Worm (Caenorhabditis elegans) whole organism, L1 larva: ENCODE results near the gene rpl-21.
A peak's percentile ranks its signal among the peaks of the same experiment; 100 is the strongest.

Experiments used
- C34B4.2 ChIP-seq: sonication (generic microtip); optimal IDR thresholded peaks from 2 replicates; lab custom pipeline; 2017; ENCODE audit warnings: mild to moderate bottlenecking, missing genetic modification characterization, missing compliant biosample characterization
- F16B12.6 ChIP-seq: fragments of 150-350 bp; optimal IDR thresholded peaks from 2 replicates; lab custom pipeline; 2014; ENCODE audit warnings: missing biosample characterization, missing genetic modification characterization
- Y116A8C.19 ChIP-seq: sonication (generic microtip); optimal IDR thresholded peaks from 2 replicates; lab custom pipeline; 2016; ENCODE audit warnings: missing compliant biosample characterization, missing genetic modification characterization, borderline replicate concordance
- aha-1 ChIP-seq: fragments of 150-350 bp; optimal IDR thresholded peaks from 2 replicates; lab custom pipeline; 2014; ENCODE audit warnings: missing biosample characterization, missing genetic modification characterization
- aly-2 ChIP-seq: fragments of 150-350 bp; optimal IDR thresholded peaks from 2 replicates; lab custom pipeline; 2014; ENCODE audit warnings: missing biosample characterization, missing genetic modification characterization
- ceh-90 ChIP-seq: sonication (generic microtip); optimal IDR thresholded peaks from 2 replicates; lab custom pipeline; 2016; ENCODE audit warnings: missing genetic modification characterization, missing compliant biosample characterization
- dpl-1 ChIP-seq, 3 experiments: fragments of 150-350 bp in 2 of 3; sonication (generic microtip) in 1 of 3; optimal IDR thresholded peaks; 2 replicates each; lab custom pipeline; 2014 to 2017; ENCODE audit warnings: missing biosample characterization in 3 of 3, missing genetic modification characterization in 3 of 3, missing genetic modification reagents in 3 of 3
- dsc-1 ChIP-seq: sonication (generic microtip); optimal IDR thresholded peaks from 2 replicates; lab custom pipeline; 2016; ENCODE audit warnings: mild to moderate bottlenecking, missing genetic modification characterization, missing compliant biosample characterization
- efl-1 ChIP-seq, 4 experiments: fragments of 150-350 bp; optimal IDR thresholded peaks in 3 of 4; peaks in 1 of 4; 1 replicate in 1 of 4; 2 replicates in 3 of 4; lab custom pipeline; 2014; ENCODE audit warnings: missing biosample characterization in 2 of 4, missing genetic modification characterization in 2 of 4, missing genetic modification reagents in 2 of 4
- efl-3 ChIP-seq: fragments of 200-800 bp; sonication (Bioruptor generic); optimal IDR thresholded peaks from 2 replicates; lab custom pipeline; 2018; ENCODE audit warnings: mild to moderate bottlenecking, missing genetic modification characterization, missing compliant biosample characterization
- elt-3 ChIP-seq, 6 experiments: fragments of 150-350 bp in 1 of 6; sonication (generic microtip); optimal IDR thresholded peaks; 2 replicates each; lab custom pipeline; 2017 to 2018; ENCODE audit warnings: missing biosample characterization in 6 of 6, missing genetic modification characterization in 6 of 6, inconsistent platforms in 1 of 6
- ets-5 ChIP-seq: fragments of 200-800 bp; sonication (Bioruptor generic); IDR thresholded peaks from 2 replicates; pipeline ENCODE4 v1.3.6; 2022; ENCODE audit warnings: missing genetic modification characterization, missing compliant biosample characterization
- fkh-8 ChIP-seq: sonication (generic microtip); optimal IDR thresholded peaks from 2 replicates; lab custom pipeline; 2016; ENCODE audit warnings: mild to moderate bottlenecking, missing genetic modification characterization, missing compliant biosample characterization
- hlh-17 ChIP-seq: fragments of 200-800 bp; sonication (Bioruptor generic); optimal IDR thresholded peaks from 2 replicates; lab custom pipeline; 2018; ENCODE audit warnings: missing genetic modification characterization, mild to moderate bottlenecking, missing compliant biosample characterization, moderate library complexity, borderline replicate concordance
- hlh-4 ChIP-seq: sonication (generic microtip); optimal IDR thresholded peaks from 2 replicates; lab custom pipeline; 2016; ENCODE audit warnings: mild to moderate bottlenecking, missing genetic modification characterization, missing compliant biosample characterization
- irx-1 ChIP-seq: sonication (generic microtip); optimal IDR thresholded peaks from 2 replicates; lab custom pipeline; 2016; ENCODE audit warnings: missing genetic modification characterization, missing compliant biosample characterization
- isw-1 ChIP-seq: fragments of 200-800 bp; sonication (Bioruptor generic); IDR thresholded peaks from 2 replicates; pipeline ENCODE4 v1.3.6; 2022; ENCODE audit warnings: missing genetic modification characterization, missing compliant biosample characterization
- lin-13 ChIP-seq: fragments of 150-350 bp; optimal IDR thresholded peaks from 2 replicates; lab custom pipeline; 2014; ENCODE audit warnings: missing biosample characterization, missing genetic modification reagents, missing genetic modification characterization
- lin-14 ChIP-seq: fragments of 200-800 bp; sonication (Bioruptor generic); optimal IDR thresholded peaks from 2 replicates; lab custom pipeline; 2018; ENCODE audit warnings: mild to moderate bottlenecking, missing genetic modification characterization, moderate library complexity, missing compliant biosample characterization
- lin-15B ChIP-seq: fragments of 150-350 bp; sonication (generic microtip); optimal IDR thresholded peaks from 3 replicates; lab custom pipeline; 2014; ENCODE audit warnings: missing biosample characterization, missing genetic modification characterization
- lin-35 ChIP-seq, 2 experiments: fragments of 150-350 bp; optimal IDR thresholded peaks; 2 replicates each; lab custom pipeline; 2014; ENCODE audit warnings: missing biosample characterization in 2 of 2, missing genetic modification characterization in 2 of 2, missing genetic modification reagents in 2 of 2
- lin-39 ChIP-seq: fragments of 150-350 bp; optimal IDR thresholded peaks from 2 replicates; lab custom pipeline; 2014; ENCODE audit warnings: missing biosample characterization, missing genetic modification reagents, missing genetic modification characterization
- lir-3 ChIP-seq: sonication (generic microtip); optimal IDR thresholded peaks from 2 replicates; lab custom pipeline; 2016; ENCODE audit warnings: mild to moderate bottlenecking, missing genetic modification characterization, moderate library complexity, missing compliant biosample characterization; ENCODE audit not compliant: poor library complexity
- lsy-2 ChIP-seq, 2 experiments: fragments of 150-350 bp; optimal IDR thresholded peaks; 2 replicates each; lab custom pipeline; 2014; ENCODE audit warnings: missing biosample characterization in 2 of 2, missing genetic modification characterization in 2 of 2
- mab-9 ChIP-seq: fragments of 200-800 bp; sonication (Bioruptor generic); IDR thresholded peaks from 2 replicates; pipeline ENCODE4 v1.3.6; 2022; ENCODE audit warnings: missing genetic modification reagents, missing genetic modification characterization, missing compliant biosample characterization
- mef-2 ChIP-seq: fragments of 150-350 bp; optimal IDR thresholded peaks from 2 replicates; lab custom pipeline; 2014; ENCODE audit warnings: missing biosample characterization, missing genetic modification characterization
- nhr-12 ChIP-seq: sonication (generic microtip); optimal IDR thresholded peaks from 2 replicates; lab custom pipeline; 2017; ENCODE audit warnings: missing biosample characterization, missing genetic modification characterization
- nhr-20 ChIP-seq: sonication (generic microtip); optimal IDR thresholded peaks from 2 replicates; lab custom pipeline; 2016; ENCODE audit warnings: mild to moderate bottlenecking, missing genetic modification characterization, missing compliant biosample characterization
- nhr-28 ChIP-seq: fragments of 150-350 bp; optimal IDR thresholded peaks from 2 replicates; lab custom pipeline; 2014; ENCODE audit warnings: missing biosample characterization, missing genetic modification characterization
- nhr-71 ChIP-seq: sonication (generic microtip); optimal IDR thresholded peaks from 2 replicates; lab custom pipeline; 2016; ENCODE audit warnings: mild to moderate bottlenecking, missing genetic modification characterization, moderate library complexity, missing compliant biosample characterization
- nhr-76 ChIP-seq: sonication (generic microtip); optimal IDR thresholded peaks from 2 replicates; lab custom pipeline; 2017; ENCODE audit warnings: missing biosample characterization, missing genetic modification characterization
- nhr-77 ChIP-seq: fragments of 150-350 bp; optimal IDR thresholded peaks from 2 replicates; lab custom pipeline; 2014; ENCODE audit warnings: missing biosample characterization, missing genetic modification characterization
- nhr-84 ChIP-seq: sonication (generic microtip); optimal IDR thresholded peaks from 2 replicates; lab custom pipeline; 2017; ENCODE audit warnings: missing biosample characterization, missing genetic modification characterization
- nhr-90 ChIP-seq: sonication (generic microtip); optimal IDR thresholded peaks from 2 replicates; lab custom pipeline; 2016; ENCODE audit warnings: mild to moderate bottlenecking, missing genetic modification characterization, missing compliant biosample characterization; ENCODE audit not compliant: poor library complexity
- pag-3 ChIP-seq: sonication (generic microtip); optimal IDR thresholded peaks from 2 replicates; lab custom pipeline; 2017; ENCODE audit warnings: missing genetic modification characterization, mild to moderate bottlenecking, missing compliant biosample characterization, antibody characterized with exemption, borderline replicate concordance; ENCODE audit not compliant: insufficient read depth
- pax-3 ChIP-seq: fragments of 200-800 bp; sonication (Bioruptor generic); optimal IDR thresholded peaks from 2 replicates; lab custom pipeline; 2018; ENCODE audit warnings: mild to moderate bottlenecking, missing genetic modification characterization, moderate library complexity, missing compliant biosample characterization
- pqm-1 ChIP-seq: sonication (generic microtip); optimal IDR thresholded peaks from 3 replicates; lab custom pipeline; 2017; ENCODE audit warnings: missing biosample characterization, missing genetic modification characterization
- rnt-1 ChIP-seq: sonication (generic microtip); optimal IDR thresholded peaks from 2 replicates; lab custom pipeline; 2016; ENCODE audit warnings: mild to moderate bottlenecking, missing genetic modification characterization, moderate library complexity, missing compliant biosample characterization
- skn-1 ChIP-seq: fragments of 150-350 bp; optimal IDR thresholded peaks from 2 replicates; lab custom pipeline; 2014; ENCODE audit warnings: missing biosample characterization, missing genetic modification characterization
- snu-23 ChIP-seq: sonication (generic microtip); optimal IDR thresholded peaks from 2 replicates; lab custom pipeline; 2016; ENCODE audit warnings: missing genetic modification characterization, missing compliant biosample characterization
- sptf-1 ChIP-seq: fragments of 150-350 bp; optimal IDR thresholded peaks from 2 replicates; lab custom pipeline; 2014; ENCODE audit warnings: missing biosample characterization, missing genetic modification characterization
- sup-37 ChIP-seq: fragments of 200-800 bp; sonication (Bioruptor generic); optimal IDR thresholded peaks from 2 replicates; lab custom pipeline; 2018; ENCODE audit warnings: mild to moderate bottlenecking, missing genetic modification characterization, missing compliant biosample characterization
- swsn-7 ChIP-seq: sonication (generic microtip); optimal IDR thresholded peaks from 2 replicates; lab custom pipeline; 2016; ENCODE audit warnings: missing genetic modification characterization, missing compliant biosample characterization
- tbx-2 ChIP-seq: sonication (generic microtip); optimal IDR thresholded peaks from 2 replicates; lab custom pipeline; 2016; ENCODE audit warnings: missing genetic modification characterization, missing compliant biosample characterization
- tlp-1 ChIP-seq: fragments of 150-350 bp; optimal IDR thresholded peaks from 2 replicates; lab custom pipeline; 2014; ENCODE audit warnings: missing biosample characterization, missing genetic modification characterization
- unc-30 ChIP-seq: sonication (generic microtip); optimal IDR thresholded peaks from 2 replicates; lab custom pipeline; 2017; ENCODE audit warnings: missing biosample characterization, missing genetic modification characterization
- unc-86 ChIP-seq: sonication (generic microtip); optimal IDR thresholded peaks from 2 replicates; lab custom pipeline; 2016; ENCODE audit warnings: missing genetic modification characterization, missing compliant biosample characterization
- vab-15 ChIP-seq: sonication (generic microtip); optimal IDR thresholded peaks from 2 replicates; lab custom pipeline; 2017; ENCODE audit warnings: missing genotype, mild to moderate bottlenecking, missing genetic modification characterization, missing compliant biosample characterization
- xbp-1 ChIP-seq: sonication (generic microtip); optimal IDR thresholded peaks from 2 replicates; lab custom pipeline; 2016; ENCODE audit warnings: missing genetic modification characterization, missing compliant biosample characterization
- zip-4 ChIP-seq: fragments of 200-800 bp; sonication (Bioruptor generic); optimal IDR thresholded peaks from 2 replicates; lab custom pipeline; 2018; ENCODE audit warnings: mild to moderate bottlenecking, missing genetic modification characterization, moderate library complexity, missing compliant biosample characterization
- ztf-4 ChIP-seq: fragments of 150-350 bp; optimal IDR thresholded peaks from 2 replicates; lab custom pipeline; 2014; ENCODE audit warnings: missing biosample characterization, missing genetic modification characterization

Gene rpl-21

ce11 chrIII:8130177-8130902 is at the start of gene rpl-21, which contains the start of gene C14B9.10:
rpl-21 (minus strand) TSS chrIII:8130227.
C14B9.10 (plus strand) TSS chrIII:8130852.
- TF ChIP-seq aha-1 (tag; lab: Kevin White, UChicago) = no peak
- TF ChIP-seq mab-9 (GFP tag; lab: Robert Waterston, UW) = no peak
- no peak for TF ChIP-seq C34B4.2 (tag; lab: Kevin White, UChicago)
- no peak for TF ChIP-seq pqm-1
- TF ChIP-seq efl-3 (GFP tag; lab: Kevin White, UChicago) = no peak
- TF ChIP-seq dsc-1 = peak; percentile 73
- TF ChIP-seq aly-2 (tag; lab: Kevin White, UChicago) = peak; percentile 83
- TF ChIP-seq ets-5 (GFP tag; lab: Robert Waterston, UW) = no peak
- peak; percentile 85 for TF ChIP-seq nhr-20 (tag; lab: Kevin White, UChicago)
- peak; percentile 87 to 91 for TF ChIP-seq efl-1 (optimal IDR thresholded peaks at IDR 0.05; lab: Kevin White, UChicago)
- peak; percentile 77 to 97 for TF ChIP-seq efl-1 (GFP tag; optimal IDR thresholded peaks at IDR 0.05 in 1 of 2; lab: Kevin White, UChicago)
- TF ChIP-seq fkh-8 (tag; lab: Kevin White, UChicago) = peak; percentile 68
- no peak for TF ChIP-seq hlh-17 (GFP tag; lab: Kevin White, UChicago)
- TF ChIP-seq hlh-4 = no peak
- TF ChIP-seq isw-1 (GFP tag; lab: Robert Waterston, UW) = peak; percentile 86
- no peak for TF ChIP-seq sptf-1 (tag; lab: Kevin White, UChicago)
- TF ChIP-seq rnt-1 (tag; lab: Kevin White, UChicago) = peak; percentile 86
- TF ChIP-seq nhr-84 (tag; lab: Kevin White, UChicago) = no peak
- peak; percentile 82 for TF ChIP-seq nhr-90 (tag; lab: Kevin White, UChicago)
- peak; percentile 83 for TF ChIP-seq tbx-2 (tag; lab: Kevin White, UChicago)
- TF ChIP-seq lin-15B = peak; percentile 78
- TF ChIP-seq dpl-1 (GFP tag; optimal IDR thresholded peaks at IDR 0.05; lab: Kevin White, UChicago) = peak; percentile 75 to 80 (median 78)
- TF ChIP-seq lin-14 (GFP tag; lab: Kevin White, UChicago) = peak; percentile 77
- peak; percentile 73 for TF ChIP-seq nhr-77 (tag; lab: Kevin White, UChicago)
- TF ChIP-seq elt-3 (tag; optimal IDR thresholded peaks at IDR 0.05; lab: Kevin White, UChicago) = peak in 2 of 6 experiments; percentile 41 to 73
- peak; percentile 69 for TF ChIP-seq lin-39
- peak; percentile 85 for TF ChIP-seq skn-1
- peak; percentile 85 for TF ChIP-seq swsn-7 (tag; lab: Kevin White, UChicago)
- no peak for TF ChIP-seq nhr-12
- TF ChIP-seq ceh-90 (tag; lab: Kevin White, UChicago) = no peak
- TF ChIP-seq tlp-1 = no peak
- TF ChIP-seq mef-2 (tag; lab: Kevin White, UChicago) = no peak
- TF ChIP-seq lsy-2 (tag; optimal IDR thresholded peaks at IDR 0.05; lab: Kevin White, UChicago) = peak; percentile 99
- TF ChIP-seq sup-37 (GFP tag; lab: Kevin White, UChicago) = no peak
- TF ChIP-seq nhr-76 = no peak
- TF ChIP-seq nhr-71 (tag; lab: Kevin White, UChicago) = peak; percentile 92
- peak; percentile 81 for TF ChIP-seq xbp-1 (tag; lab: Kevin White, UChicago)
- TF ChIP-seq ztf-4 (tag; lab: Kevin White, UChicago) = peak; percentile 68
- TF ChIP-seq unc-30 (tag; lab: Kevin White, UChicago) = no peak
- peak; percentile 53 for TF ChIP-seq F16B12.6 (tag; lab: Kevin White, UChicago)
- peak; percentile 73 for TF ChIP-seq lin-13 (GFP tag; lab: Kevin White, UChicago)
- peak; percentile 74 for TF ChIP-seq unc-86
- peak; percentile 56 for TF ChIP-seq irx-1 (tag; lab: Kevin White, UChicago)
- TF ChIP-seq zip-4 (GFP tag; lab: Kevin White, UChicago) = no peak
- no peak for TF ChIP-seq pag-3 (tag; lab: Kevin White, UChicago)
- TF ChIP-seq lir-3 (tag; lab: Kevin White, UChicago) = peak; percentile 48
- TF ChIP-seq lin-35 (GFP tag; optimal IDR thresholded peaks at IDR 0.05; lab: Kevin White, UChicago) = peak; percentile 84 to 89
- TF ChIP-seq Y116A8C.19 (tag; lab: Kevin White, UChicago) = no peak
- no peak for TF ChIP-seq nhr-28 (tag; lab: Kevin White, UChicago)
- no peak for TF ChIP-seq vab-15
- TF ChIP-seq snu-23 (GFP tag; lab: Kevin White, UChicago) = peak; percentile 93
- peak; percentile 37 for TF ChIP-seq pax-3 (tag; lab: Kevin White, UChicago)
